Fruit fly (Drosophila melanogaster): Measurements from ENCODE around the gene CG32026.

DNA sequence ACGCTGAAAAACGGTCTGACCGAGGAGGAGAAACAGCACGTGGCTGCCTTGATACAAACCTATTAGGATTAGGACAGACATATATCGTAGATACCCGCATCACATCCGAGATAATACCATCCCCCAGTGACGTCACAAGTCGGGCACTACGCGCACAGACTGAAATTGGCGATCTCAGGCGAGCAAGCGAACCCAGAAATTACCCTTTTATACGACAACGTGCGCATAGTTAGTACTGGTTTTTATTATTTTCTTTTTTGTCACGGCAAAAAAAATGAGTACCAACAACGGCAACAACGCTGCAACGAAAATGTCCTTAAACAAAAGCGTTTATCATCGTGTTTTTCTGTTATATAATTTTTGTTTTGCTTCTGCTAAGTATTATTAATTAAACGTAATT is 38.1 kb upstream of the CG32026 start:
- TF ChIP-seq CTCF (optimal IDR thresholded peaks at IDR 0.05) = no peak
- no peak for TF ChIP-seq CG8478 (optimal IDR thresholded peaks at IDR 0.05)
